Worm (Caenorhabditis elegans) whole organism, L1 larva: ENCODE measurements around the gene rpc-2.

ENCODE experiments used
- aly-2 ChIP-seq: fragments of 150-350 bp; optimal IDR thresholded peaks from 2 replicates; lab custom pipeline; 2014; ENCODE audit warnings: missing biosample characterization, missing genetic modification characterization
- blmp-1 ChIP-seq: fragments of 150-350 bp; optimal IDR thresholded peaks from 2 replicates; lab custom pipeline; 2014; ENCODE audit warnings: missing biosample characterization, missing genetic modification characterization
- ceh-8 ChIP-seq: fragments of 200-800 bp; sonication (Bioruptor generic); optimal IDR thresholded peaks from 2 replicates; lab custom pipeline; 2018; ENCODE audit warnings: mild to moderate bottlenecking, missing genetic modification characterization, moderate library complexity, missing compliant biosample characterization
- ceh-82 ChIP-seq, 3 experiments: fragments of 150-350 bp in 1 of 3; sonication (generic microtip) in 2 of 3; optimal IDR thresholded peaks; 2 replicates each; lab custom pipeline; 2014 to 2017; ENCODE audit warnings: missing biosample characterization in 3 of 3, missing genetic modification characterization in 3 of 3
- ceh-88 ChIP-seq: fragments of 200-800 bp; sonication (Bioruptor generic); IDR thresholded peaks from 2 replicates; pipeline ENCODE4 v1.3.6; 2022; ENCODE audit warnings: missing genetic modification characterization, missing compliant biosample characterization
- dpl-1 ChIP-seq, 3 experiments: fragments of 150-350 bp in 2 of 3; sonication (generic microtip) in 1 of 3; optimal IDR thresholded peaks; 2 replicates each; lab custom pipeline; 2014 to 2017; ENCODE audit warnings: missing biosample characterization in 3 of 3, missing genetic modification characterization in 3 of 3, missing genetic modification reagents in 3 of 3
- efl-1 ChIP-seq, 4 experiments: fragments of 150-350 bp; optimal IDR thresholded peaks in 3 of 4; peaks in 1 of 4; 1 replicate in 1 of 4; 2 replicates in 3 of 4; lab custom pipeline; 2014; ENCODE audit warnings: missing biosample characterization in 2 of 4, missing genetic modification characterization in 2 of 4, missing genetic modification reagents in 2 of 4
- egl-13 ChIP-seq: sonication (generic microtip); optimal IDR thresholded peaks from 2 replicates; lab custom pipeline; 2016; ENCODE audit warnings: missing genotype, missing genetic modification reagents, missing genetic modification characterization, missing compliant biosample characterization
- elt-2 ChIP-seq: sonication (generic microtip); optimal IDR thresholded peaks from 2 replicates; lab custom pipeline; 2016; ENCODE audit warnings: missing genetic modification characterization, mild to moderate bottlenecking, inconsistent platforms, missing compliant biosample characterization, missing genetic modification reagents
- elt-3 ChIP-seq, 6 experiments: fragments of 150-350 bp in 1 of 6; sonication (generic microtip); optimal IDR thresholded peaks; 2 replicates each; lab custom pipeline; 2017 to 2018; ENCODE audit warnings: missing biosample characterization in 6 of 6, missing genetic modification characterization in 6 of 6, inconsistent platforms in 1 of 6
- fkh-8 ChIP-seq: sonication (generic microtip); optimal IDR thresholded peaks from 2 replicates; lab custom pipeline; 2016; ENCODE audit warnings: mild to moderate bottlenecking, missing genetic modification characterization, missing compliant biosample characterization
- fos-1 ChIP-seq: fragments of 150-350 bp; optimal IDR thresholded peaks from 2 replicates; lab custom pipeline; 2014; ENCODE audit warnings: missing biosample characterization, missing genetic modification characterization
- grh-1 ChIP-seq: fragments of 200-800 bp; sonication (Bioruptor generic); IDR thresholded peaks from 2 replicates; pipeline ENCODE4 v1.3.6; 2022; ENCODE audit warnings: missing genetic modification reagents, missing genetic modification characterization, missing compliant biosample characterization
- hlh-17 ChIP-seq: fragments of 200-800 bp; sonication (Bioruptor generic); optimal IDR thresholded peaks from 2 replicates; lab custom pipeline; 2018; ENCODE audit warnings: missing genetic modification characterization, mild to moderate bottlenecking, missing compliant biosample characterization, moderate library complexity, borderline replicate concordance
- hlh-4 ChIP-seq: sonication (generic microtip); optimal IDR thresholded peaks from 2 replicates; lab custom pipeline; 2016; ENCODE audit warnings: mild to moderate bottlenecking, missing genetic modification characterization, missing compliant biosample characterization
- irx-1 ChIP-seq: sonication (generic microtip); optimal IDR thresholded peaks from 2 replicates; lab custom pipeline; 2016; ENCODE audit warnings: missing genetic modification characterization, missing compliant biosample characterization
- isw-1 ChIP-seq: fragments of 200-800 bp; sonication (Bioruptor generic); IDR thresholded peaks from 2 replicates; pipeline ENCODE4 v1.3.6; 2022; ENCODE audit warnings: missing genetic modification characterization, missing compliant biosample characterization
- lin-13 ChIP-seq: fragments of 150-350 bp; optimal IDR thresholded peaks from 2 replicates; lab custom pipeline; 2014; ENCODE audit warnings: missing biosample characterization, missing genetic modification reagents, missing genetic modification characterization
- lin-14 ChIP-seq: fragments of 200-800 bp; sonication (Bioruptor generic); optimal IDR thresholded peaks from 2 replicates; lab custom pipeline; 2018; ENCODE audit warnings: mild to moderate bottlenecking, missing genetic modification characterization, moderate library complexity, missing compliant biosample characterization
- lin-35 ChIP-seq, 2 experiments: fragments of 150-350 bp; optimal IDR thresholded peaks; 2 replicates each; lab custom pipeline; 2014; ENCODE audit warnings: missing biosample characterization in 2 of 2, missing genetic modification characterization in 2 of 2, missing genetic modification reagents in 2 of 2
- lir-3 ChIP-seq: sonication (generic microtip); optimal IDR thresholded peaks from 2 replicates; lab custom pipeline; 2016; ENCODE audit warnings: mild to moderate bottlenecking, missing genetic modification characterization, moderate library complexity, missing compliant biosample characterization; ENCODE audit not compliant: poor library complexity
- mab-9 ChIP-seq: fragments of 200-800 bp; sonication (Bioruptor generic); IDR thresholded peaks from 2 replicates; pipeline ENCODE4 v1.3.6; 2022; ENCODE audit warnings: missing genetic modification reagents, missing genetic modification characterization, missing compliant biosample characterization
- mdl-1 ChIP-seq, 2 experiments: fragments of 150-350 bp; optimal IDR thresholded peaks; 2 replicates each; lab custom pipeline; 2014 to 2017; ENCODE audit warnings: missing biosample characterization in 2 of 2, missing genetic modification characterization in 2 of 2, inconsistent platforms in 1 of 2
- nhr-11 ChIP-seq: fragments of 150-350 bp; optimal IDR thresholded peaks from 2 replicates; lab custom pipeline; 2014; ENCODE audit warnings: missing biosample characterization, missing genetic modification characterization
- nhr-12 ChIP-seq: sonication (generic microtip); optimal IDR thresholded peaks from 2 replicates; lab custom pipeline; 2017; ENCODE audit warnings: missing biosample characterization, missing genetic modification characterization
- nhr-20 ChIP-seq: sonication (generic microtip); optimal IDR thresholded peaks from 2 replicates; lab custom pipeline; 2016; ENCODE audit warnings: mild to moderate bottlenecking, missing genetic modification characterization, missing compliant biosample characterization
- nhr-237 ChIP-seq: fragments of 150-350 bp; optimal IDR thresholded peaks from 2 replicates; lab custom pipeline; 2014; ENCODE audit warnings: missing biosample characterization, missing genetic modification characterization
- nhr-71 ChIP-seq: sonication (generic microtip); optimal IDR thresholded peaks from 2 replicates; lab custom pipeline; 2016; ENCODE audit warnings: mild to moderate bottlenecking, missing genetic modification characterization, moderate library complexity, missing compliant biosample characterization
- nhr-84 ChIP-seq: sonication (generic microtip); optimal IDR thresholded peaks from 2 replicates; lab custom pipeline; 2017; ENCODE audit warnings: missing biosample characterization, missing genetic modification characterization
- nhr-85 ChIP-seq: sonication (generic microtip); peaks from one replicate; lab custom pipeline; 2016; ENCODE audit warnings: missing genetic modification characterization, inconsistent platforms, missing compliant biosample characterization
- pag-3 ChIP-seq: sonication (generic microtip); optimal IDR thresholded peaks from 2 replicates; lab custom pipeline; 2017; ENCODE audit warnings: missing genetic modification characterization, mild to moderate bottlenecking, missing compliant biosample characterization, antibody characterized with exemption, borderline replicate concordance; ENCODE audit not compliant: insufficient read depth
- pax-3 ChIP-seq: fragments of 200-800 bp; sonication (Bioruptor generic); optimal IDR thresholded peaks from 2 replicates; lab custom pipeline; 2018; ENCODE audit warnings: mild to moderate bottlenecking, missing genetic modification characterization, moderate library complexity, missing compliant biosample characterization
- rnt-1 ChIP-seq: sonication (generic microtip); optimal IDR thresholded peaks from 2 replicates; lab custom pipeline; 2016; ENCODE audit warnings: mild to moderate bottlenecking, missing genetic modification characterization, moderate library complexity, missing compliant biosample characterization
- snu-23 ChIP-seq: sonication (generic microtip); optimal IDR thresholded peaks from 2 replicates; lab custom pipeline; 2016; ENCODE audit warnings: missing genetic modification characterization, missing compliant biosample characterization
- sox-4 ChIP-seq: sonication (generic microtip); optimal IDR thresholded peaks from 2 replicates; lab custom pipeline; 2016; ENCODE audit warnings: missing genetic modification characterization, missing compliant biosample characterization
- swsn-7 ChIP-seq: sonication (generic microtip); optimal IDR thresholded peaks from 2 replicates; lab custom pipeline; 2016; ENCODE audit warnings: missing genetic modification characterization, missing compliant biosample characterization
- tbx-2 ChIP-seq: sonication (generic microtip); optimal IDR thresholded peaks from 2 replicates; lab custom pipeline; 2016; ENCODE audit warnings: missing genetic modification characterization, missing compliant biosample characterization
- tlp-1 ChIP-seq: fragments of 150-350 bp; optimal IDR thresholded peaks from 2 replicates; lab custom pipeline; 2014; ENCODE audit warnings: missing biosample characterization, missing genetic modification characterization
- unc-130 ChIP-seq: fragments of 150-350 bp; optimal IDR thresholded peaks from 2 replicates; lab custom pipeline; 2017; ENCODE audit warnings: missing biosample characterization, missing genetic modification characterization, inconsistent platforms
- unc-30 ChIP-seq: sonication (generic microtip); optimal IDR thresholded peaks from 2 replicates; lab custom pipeline; 2017; ENCODE audit warnings: missing biosample characterization, missing genetic modification characterization
- unc-86 ChIP-seq: sonication (generic microtip); optimal IDR thresholded peaks from 2 replicates; lab custom pipeline; 2016; ENCODE audit warnings: missing genetic modification characterization, missing compliant biosample characterization
- unc-98 ChIP-seq: fragments of 200-800 bp; sonication (Bioruptor generic); IDR thresholded peaks from 2 replicates; pipeline ENCODE4 v1.3.6; 2022; ENCODE audit warnings: missing genetic modification characterization, missing compliant biosample characterization
- xbp-1 ChIP-seq: sonication (generic microtip); optimal IDR thresholded peaks from 2 replicates; lab custom pipeline; 2016; ENCODE audit warnings: missing genetic modification characterization, missing compliant biosample characterization
- zag-1 ChIP-seq: fragments of 150-350 bp; optimal IDR thresholded peaks from 2 replicates; lab custom pipeline; 2014; ENCODE audit warnings: missing biosample characterization, missing genetic modification characterization
- zip-4 ChIP-seq: fragments of 200-800 bp; sonication (Bioruptor generic); optimal IDR thresholded peaks from 2 replicates; lab custom pipeline; 2018; ENCODE audit warnings: mild to moderate bottlenecking, missing genetic modification characterization, moderate library complexity, missing compliant biosample characterization
- ztf-4 ChIP-seq: fragments of 150-350 bp; optimal IDR thresholded peaks from 2 replicates; lab custom pipeline; 2014; ENCODE audit warnings: missing biosample characterization, missing genetic modification characterization

rpc-2 gene

ce11 chrIII:5546730-5547129 lies 10.4 kb upstream of the rpc-2 start, which contains the start of gene F09F7.5:
Gene F09F7.5 (plus strand): TSS chrIII:5546987.
- TF ChIP-seq efl-1 (optimal IDR thresholded peaks at IDR 0.05; lab: Kevin White, UChicago) (no peak), efl-1 (GFP tag; optimal IDR thresholded peaks at IDR 0.05 in 1 of 2; lab: Kevin White, UChicago) (peak in 1 of 2 experiments; percentile 56), zag-1 (tag; lab: Kevin White, UChicago) (no peak), nhr-85 (tag; lab: Kevin White, UChicago) (peak; percentile 45), unc-98 (no peak), unc-30 (tag; lab: Kevin White, UChicago) (no peak), unc-86 (tag; lab: Kevin White, UChicago) (no peak), xbp-1 (tag; lab: Kevin White, UChicago) (no peak), ceh-88 (no peak), lin-13 (GFP tag; lab: Kevin White, UChicago) (no peak)

ce11 chrIII:5550193-5550592 lies 7.0 kb upstream of the rpc-2 start:
- TF ChIP-seq lin-35 (GFP tag; optimal IDR thresholded peaks at IDR 0.05; lab: Kevin White, UChicago) (peak in 1 of 2 experiments; percentile 42), swsn-7 (tag; lab: Kevin White, UChicago) (no peak), dpl-1 (GFP tag; optimal IDR thresholded peaks at IDR 0.05; lab: Kevin White, UChicago) (no peak), pax-3 (tag; lab: Kevin White, UChicago) (no peak), tbx-2 (tag; lab: Kevin White, UChicago) (peak; percentile 18), hlh-4 (tag; lab: Kevin White, UChicago) (no peak), lin-14 (peak; percentile 54), mdl-1 (tag; optimal IDR thresholded peaks at IDR 0.05; lab: Kevin White, UChicago) (peak in 1 of 2 experiments; percentile 32), nhr-85 (tag; lab: Kevin White, UChicago) (peak; percentile 84), nhr-12 (tag; lab: Kevin White, UChicago) (no peak), nhr-237 (tag; lab: Kevin White, UChicago) (no peak), snu-23 (GFP tag; lab: Kevin White, UChicago) (peak; percentile 58), lir-3 (tag; lab: Kevin White, UChicago) (no peak), rnt-1 (tag; lab: Kevin White, UChicago) (no peak), irx-1 (tag; lab: Kevin White, UChicago) (no peak), zip-4 (GFP tag; lab: Kevin White, UChicago) (no peak), blmp-1 (tag; lab: Kevin White, UChicago) (peak; percentile 65), nhr-20 (tag; lab: Kevin White, UChicago) (peak; percentile 53), elt-3 (tag; optimal IDR thresholded peaks at IDR 0.05; lab: Kevin White, UChicago) (peak in 4 of 6 experiments; percentile 31 to 70 (median 48)), elt-2 (tag; lab: Kevin White, UChicago) (no peak), nhr-71 (tag; lab: Kevin White, UChicago) (peak; percentile 25), pag-3 (peak; percentile 2), fos-1 (tag; lab: Kevin White, UChicago) (no peak), fkh-8 (no peak)
- TF ChIP-seq, all 84 proteins: peak for 11

ce11 chrIII:5550844-5551243 lies 6.3 kb upstream of the rpc-2 start:
- TF ChIP-seq ceh-8 (GFP tag; lab: Kevin White, UChicago) (no peak), nhr-71 (tag; lab: Kevin White, UChicago) (peak; percentile 71), grh-1 (no peak; the same call in 1 of the 2 replicates), xbp-1 (tag; lab: Kevin White, UChicago) (peak; percentile 28), nhr-84 (no peak), ztf-4 (tag; lab: Kevin White, UChicago) (peak; percentile 20), lin-35 (GFP tag; optimal IDR thresholded peaks at IDR 0.05; lab: Kevin White, UChicago) (peak in 1 of 2 experiments; percentile 22), aly-2 (tag; lab: Kevin White, UChicago) (no peak), nhr-11 (no peak), hlh-17 (GFP tag; lab: Kevin White, UChicago) (no peak), swsn-7 (tag; lab: Kevin White, UChicago) (peak; percentile 5), unc-130 (tag; lab: Kevin White, UChicago) (no peak), lir-3 (tag; lab: Kevin White, UChicago) (peak; percentile 43), zip-4 (GFP tag; lab: Kevin White, UChicago) (no peak), lin-13 (GFP tag; lab: Kevin White, UChicago) (no peak), unc-30 (tag; lab: Kevin White, UChicago) (no peak), isw-1 (no peak), elt-2 (tag; lab: Kevin White, UChicago) (peak; percentile 36), snu-23 (GFP tag; lab: Kevin White, UChicago) (peak; percentile 16), mdl-1 (tag; optimal IDR thresholded peaks at IDR 0.05; lab: Kevin White, UChicago) (no peak), pag-3 (no peak), hlh-4 (tag; lab: Kevin White, UChicago) (no peak), egl-13 (tag; lab: Kevin White, UChicago) (no peak), ceh-82 (tag; optimal IDR thresholded peaks at IDR 0.05; lab: Kevin White, UChicago) (no peak), sox-4 (no peak), tlp-1 (tag; lab: Kevin White, UChicago) (no peak), mab-9 (GFP tag; lab: Robert Waterston, UW) (no peak)
